Worm (Caenorhabditis elegans) whole organism, mixed stage, embryonic: ENCODE data around the gene egas-4.

ENCODE experiments used
- M03D4.4 ChIP-seq: sonication (generic microtip); optimal IDR thresholded peaks from 2 replicates; lab custom pipeline; 2017; ENCODE audit warnings: mild to moderate bottlenecking, missing genetic modification characterization, missing compliant biosample characterization
- bed-3 ChIP-seq: fragments of 200-800 bp; sonication (Bioruptor generic); optimal IDR thresholded peaks from 3 replicates; lab custom pipeline; 2018; ENCODE audit warnings: mild to moderate bottlenecking, missing genetic modification characterization, moderate library complexity, missing compliant biosample characterization
- blmp-1 ChIP-seq: fragments of 150-350 bp; optimal IDR thresholded peaks from 2 replicates; lab custom pipeline; 2014; ENCODE audit warnings: missing biosample characterization, missing genetic modification characterization
- ceh-39 ChIP-seq: fragments of 150-350 bp; optimal IDR thresholded peaks from 2 replicates; lab custom pipeline; 2014; ENCODE audit warnings: missing biosample characterization, missing genetic modification characterization
- ceh-83 ChIP-seq: fragments of 200-800 bp; sonication (Bioruptor generic); optimal IDR thresholded peaks from 2 replicates; lab custom pipeline; 2018; ENCODE audit warnings: mild to moderate bottlenecking, missing genetic modification characterization, missing compliant biosample characterization
- ces-1 ChIP-seq: fragments of 150-350 bp; optimal IDR thresholded peaks from 2 replicates; lab custom pipeline; 2014; ENCODE audit warnings: missing biosample characterization, missing genetic modification reagents, missing genetic modification characterization
- cnd-1 ChIP-seq: fragments of 200-800 bp; sonication (Bioruptor generic); optimal IDR thresholded peaks from 2 replicates; lab custom pipeline; 2018; ENCODE audit warnings: mild to moderate bottlenecking, missing genetic modification characterization, missing compliant biosample characterization
- drap-1 ChIP-seq: fragments of 200-800 bp; sonication (Bioruptor generic); optimal IDR thresholded peaks from 3 replicates; lab custom pipeline; 2018; ENCODE audit warnings: mild to moderate bottlenecking, missing genetic modification characterization, missing compliant biosample characterization
- elt-1 ChIP-seq: sonication (generic microtip); optimal IDR thresholded peaks from 2 replicates; lab custom pipeline; 2017; ENCODE audit warnings: missing genetic modification characterization, mild to moderate bottlenecking, missing compliant biosample characterization, antibody characterized with exemption, moderate library complexity, borderline replicate concordance; ENCODE audit not compliant: insufficient read depth
- elt-3 ChIP-seq: fragments of 150-350 bp; optimal IDR thresholded peaks from 2 replicates; lab custom pipeline; 2014; ENCODE audit warnings: missing biosample characterization, missing genetic modification characterization
- flh-1 ChIP-seq: fragments of 200-800 bp; sonication (Bioruptor generic); optimal IDR thresholded peaks from 2 replicates; lab custom pipeline; 2018; ENCODE audit warnings: mild to moderate bottlenecking, missing genetic modification characterization, moderate library complexity, missing compliant biosample characterization
- ham-2 ChIP-seq: fragments of 200-800 bp; sonication (Bioruptor generic); optimal IDR thresholded peaks from 2 replicates; lab custom pipeline; 2018; ENCODE audit warnings: mild to moderate bottlenecking, missing genetic modification characterization, missing compliant biosample characterization
- hlh-1 ChIP-seq: fragments of 150-350 bp; optimal IDR thresholded peaks from 2 replicates; lab custom pipeline; 2014; ENCODE audit warnings: missing biosample characterization, missing genetic modification reagents, missing genetic modification characterization
- lin-13 ChIP-seq: fragments of 150-350 bp; optimal IDR thresholded peaks from 2 replicates; lab custom pipeline; 2014; ENCODE audit warnings: missing biosample characterization, missing genetic modification characterization
- lsy-2 ChIP-seq: fragments of 150-350 bp; optimal IDR thresholded peaks from 2 replicates; lab custom pipeline; 2014; ENCODE audit warnings: missing biosample characterization, missing genetic modification characterization
- mep-1 ChIP-seq: fragments of 150-350 bp; optimal IDR thresholded peaks from 2 replicates; lab custom pipeline; 2017; ENCODE audit warnings: missing biosample characterization, missing genetic modification reagents, missing genetic modification characterization, inconsistent platforms
- mls-2 ChIP-seq: sonication (generic microtip); optimal IDR thresholded peaks from 2 replicates; lab custom pipeline; 2016; ENCODE audit warnings: mild to moderate bottlenecking, missing genetic modification characterization, moderate library complexity, missing compliant biosample characterization
- nhr-2 ChIP-seq: fragments of 150-350 bp; optimal IDR thresholded peaks from 2 replicates; lab custom pipeline; 2014; ENCODE audit warnings: missing biosample characterization, missing genetic modification characterization
- nhr-237 ChIP-seq: fragments of 150-350 bp; optimal IDR thresholded peaks from 2 replicates; lab custom pipeline; 2014; ENCODE audit warnings: missing biosample characterization, missing genetic modification characterization
- nhr-28 ChIP-seq: fragments of 150-350 bp; optimal IDR thresholded peaks from 2 replicates; lab custom pipeline; 2014; ENCODE audit warnings: missing biosample characterization, missing genetic modification characterization
- nhr-76 ChIP-seq: sonication (generic microtip); optimal IDR thresholded peaks from 2 replicates; lab custom pipeline; 2017; ENCODE audit warnings: missing biosample characterization, missing genetic modification characterization
- pha-4 ChIP-seq: fragments of 150-350 bp; optimal IDR thresholded peaks from 2 replicates; lab custom pipeline; 2018; ENCODE audit warnings: missing biosample characterization, missing genetic modification reagents, missing genetic modification characterization
- sem-2 ChIP-seq: fragments of 200-800 bp; sonication (Bioruptor generic); optimal IDR thresholded peaks from 2 replicates; lab custom pipeline; 2018; ENCODE audit warnings: mild to moderate bottlenecking, missing genetic modification characterization, missing compliant biosample characterization
- snpc-4 ChIP-seq: fragments of 150-350 bp; optimal IDR thresholded peaks from 2 replicates; lab custom pipeline; 2014; ENCODE audit warnings: missing biosample characterization, missing genetic modification characterization
- sptf-1 ChIP-seq: sonication (generic microtip); optimal IDR thresholded peaks from 2 replicates; lab custom pipeline; 2017; ENCODE audit warnings: mild to moderate bottlenecking, missing genetic modification characterization, moderate library complexity, missing compliant biosample characterization
- tbx-8 ChIP-seq: fragments of 200-800 bp; sonication (Bioruptor generic); optimal IDR thresholded peaks from 2 replicates; lab custom pipeline; 2018; ENCODE audit warnings: mild to moderate bottlenecking, missing genetic modification characterization, moderate library complexity, missing compliant biosample characterization
- unc-120 ChIP-seq: sonication (generic microtip); optimal IDR thresholded peaks from 2 replicates; lab custom pipeline; 2017; ENCODE audit warnings: missing genetic modification characterization, missing compliant biosample characterization; ENCODE audit not compliant: poor library complexity, severe bottlenecking
- unc-39 ChIP-seq: fragments of 150-350 bp; optimal IDR thresholded peaks from 2 replicates; lab custom pipeline; 2014; ENCODE audit warnings: missing biosample characterization, missing genetic modification characterization
- unc-62 ChIP-seq: fragments of 150-350 bp; optimal IDR thresholded peaks from 2 replicates; lab custom pipeline; 2014; ENCODE audit warnings: missing biosample characterization, missing genetic modification reagents, missing genetic modification characterization
- zip-8 ChIP-seq: fragments of 150-350 bp; optimal IDR thresholded peaks from 2 replicates; lab custom pipeline; 2014; ENCODE audit warnings: missing biosample characterization, missing genetic modification characterization
- ztf-11 ChIP-seq: fragments of 150-350 bp; optimal IDR thresholded peaks from 2 replicates; lab custom pipeline; 2014; ENCODE audit warnings: missing biosample characterization, missing genetic modification characterization

Gene egas-4

ce11 chrIV:7530226-7531070 is 32.8 kb upstream of the egas-4 start:
- TF ChIP-seq mep-1 (tag; lab: Kevin White, UChicago) (no peak), lsy-2 (tag; lab: Kevin White, UChicago) (no peak), unc-120 (tag; lab: Kevin White, UChicago) (no peak), nhr-76 (tag; lab: Kevin White, UChicago) (no peak), snpc-4 (no peak), ceh-83 (no peak), ztf-11 (tag; lab: Kevin White, UChicago) (no peak), tbx-8 (no peak), elt-3 (tag; lab: Kevin White, UChicago) (no peak), blmp-1 (tag; lab: Kevin White, UChicago) (no peak)

- no peak for TF ChIP-seq nhr-76 (tag; lab: Kevin White, UChicago)
- peak; percentile 51 for TF ChIP-seq pha-4
These were observed 26.1 kb upstream of the egas-4 start for ce11 chrIV:7523744-7524143.

ce11 chrIV:7521591-7521990 is 23.9 kb upstream of the egas-4 start:
- TF ChIP-seq snpc-4, result no peak
- peak; percentile 43 for TF ChIP-seq mls-2
- TF ChIP-seq ceh-83, result no peak
- no peak for TF ChIP-seq ceh-39 (tag; lab: Kevin White, UChicago)
- TF ChIP-seq unc-120 (tag; lab: Kevin White, UChicago), result no peak
- no peak for TF ChIP-seq zip-8
- TF ChIP-seq elt-1, result peak; percentile 50
- no peak for TF ChIP-seq drap-1 (GFP tag; lab: Kevin White, UChicago)

ce11 chrIV:7520841-7521240 is 23.2 kb upstream of the egas-4 start:
- no peak for TF ChIP-seq elt-1
- TF ChIP-seq M03D4.4 (tag; lab: Kevin White, UChicago), result no peak
- no peak for TF ChIP-seq blmp-1 (tag; lab: Kevin White, UChicago)
- no peak for TF ChIP-seq ceh-39 (tag; lab: Kevin White, UChicago)
- TF ChIP-seq mep-1 (tag; lab: Kevin White, UChicago), result no peak
- no peak for TF ChIP-seq snpc-4
- no peak for TF ChIP-seq ham-2
- TF ChIP-seq ceh-83, result no peak
- no peak for TF ChIP-seq flh-1 (GFP tag; lab: Kevin White, UChicago)
- TF ChIP-seq sem-2 (GFP tag; lab: Kevin White, UChicago), result no peak
- TF ChIP-seq elt-3 (tag; lab: Kevin White, UChicago), result no peak
- no peak for TF ChIP-seq lin-13
- no peak for TF ChIP-seq cnd-1 (tag; lab: Kevin White, UChicago)
- TF ChIP-seq zip-8, result no peak
- no peak for TF ChIP-seq sptf-1 (tag; lab: Kevin White, UChicago)
- TF ChIP-seq mls-2, result no peak
- TF ChIP-seq nhr-237, result no peak
- TF ChIP-seq, all 35 proteins: peak for 0

- TF ChIP-seq ztf-11 (tag; lab: Kevin White, UChicago), result no peak
- TF ChIP-seq ces-1, result no peak
- no peak for TF ChIP-seq pha-4
- no peak for TF ChIP-seq snpc-4
- TF ChIP-seq bed-3 (GFP tag; lab: Kevin White, UChicago), result no peak
- TF ChIP-seq ceh-39 (tag; lab: Kevin White, UChicago), result no peak
- no peak for TF ChIP-seq ceh-83
- TF ChIP-seq ham-2, result no peak
- no peak for TF ChIP-seq hlh-1
- no peak for TF ChIP-seq lin-13
- no peak for TF ChIP-seq nhr-237
- TF ChIP-seq unc-120 (tag; lab: Kevin White, UChicago), result no peak
- TF ChIP-seq flh-1 (GFP tag; lab: Kevin White, UChicago), result no peak
- TF ChIP-seq unc-39 (tag; lab: Kevin White, UChicago), result no peak
- TF ChIP-seq nhr-28 (tag; lab: Kevin White, UChicago), result no peak
- TF ChIP-seq mls-2, result no peak
- no peak for TF ChIP-seq tbx-8
- TF ChIP-seq sem-2 (GFP tag; lab: Kevin White, UChicago), result no peak
These were observed 22.6 kb upstream of the egas-4 start for ce11 chrIV:7520258-7520657.

ce11 chrIV:7516167-7516566 is 18.5 kb upstream of the egas-4 start, which contains the start of the genes R05G6.9 and R05G6.3:
Gene R05G6.9 (minus strand): TSS chrIV:7516267.
Gene R05G6.3 (plus strand): TSS chrIV:7516552.
- TF ChIP-seq sptf-1 (tag; lab: Kevin White, UChicago), result no peak
- TF ChIP-seq lsy-2 (tag; lab: Kevin White, UChicago), result no peak
- TF ChIP-seq lin-13, result no peak
- TF ChIP-seq nhr-28 (tag; lab: Kevin White, UChicago), result no peak
- TF ChIP-seq blmp-1 (tag; lab: Kevin White, UChicago), result no peak
- no peak for TF ChIP-seq nhr-2 (tag; lab: Kevin White, UChicago)
- TF ChIP-seq unc-62 (GFP tag; lab: Kevin White, UChicago), result no peak
- no peak for TF ChIP-seq ceh-39 (tag; lab: Kevin White, UChicago)
- TF ChIP-seq drap-1 (GFP tag; lab: Kevin White, UChicago), result no peak
- TF ChIP-seq hlh-1, result no peak
